Worm (Caenorhabditis elegans) whole organism, L4 larva: ENCODE data around the gene C14B1.8.

Experiments used
- F49E8.2 ChIP-seq: sonication (generic microtip); optimal IDR thresholded peaks from 2 replicates; lab custom pipeline; 2016; ENCODE audit warnings: missing compliant biosample characterization, mild to moderate bottlenecking, missing genetic modification characterization, borderline replicate concordance
- ZK546.5 ChIP-seq, 2 experiments: sonication (generic microtip); optimal IDR thresholded peaks; 2 replicates each; lab custom pipeline; 2017; ENCODE audit warnings: missing biosample characterization in 2 of 2, missing genetic modification characterization in 2 of 2
- ama-1 ChIP-seq: fragments of 150-350 bp; optimal IDR thresholded peaks from 2 replicates; lab custom pipeline; 2014; ENCODE audit warnings: inconsistent platforms, mixed read lengths
- egl-27 ChIP-seq: sonication (generic microtip); optimal IDR thresholded peaks from 3 replicates; lab custom pipeline; 2017; ENCODE audit warnings: missing biosample characterization, missing genetic modification reagents, missing genetic modification characterization
- unc-62 ChIP-seq, 3 experiments: fragments of 150-350 bp in 1 of 3; sonication (generic microtip); optimal IDR thresholded peaks in 2 of 3; peaks in 1 of 3; 1 replicate in 1 of 3; 2 replicates in 2 of 3; lab custom pipeline; 2014 to 2017; ENCODE audit warnings: missing biosample characterization in 3 of 3, missing genetic modification characterization in 3 of 3, missing genetic modification reagents in 3 of 3, missing genotype in 1 of 3

DNA sequence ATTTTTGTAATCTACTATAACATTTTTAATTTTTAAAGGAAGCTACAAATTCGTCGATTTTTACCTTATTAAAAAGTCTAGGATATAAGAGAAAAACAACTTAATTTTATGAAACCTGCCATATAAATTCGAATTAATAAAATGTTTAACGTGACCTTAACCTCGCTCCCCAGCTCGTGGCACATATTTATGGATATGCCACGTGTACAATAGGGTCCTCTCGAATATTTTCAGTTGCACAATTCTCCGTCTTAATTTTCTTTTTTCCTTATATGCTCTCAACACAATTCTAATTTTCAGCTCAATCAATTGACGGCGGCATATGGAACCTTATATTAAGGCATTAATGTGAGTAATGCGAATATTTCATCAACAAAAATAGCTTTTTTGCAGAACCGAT lies 16.8 kb upstream of the C14B1.8 start, which contains the start of gene F34D10.4:
- TF ChIP-seq unc-62 (GFP tag; optimal IDR thresholded peaks at IDR 0.05 in 1 of 2; lab: Kevin White, UChicago): no peak
- no peak for TF ChIP-seq unc-62 (tag; optimal IDR thresholded peaks at IDR 0.05; lab: Kevin White, UChicago)
- no peak for TF ChIP-seq egl-27
- no peak for TF ChIP-seq ama-1 (lab: Kevin White, UChicago)
- TF ChIP-seq F49E8.2 (tag; lab: Kevin White, UChicago): no peak
- TF ChIP-seq ZK546.5 (tag; optimal IDR thresholded peaks at IDR 0.05; lab: Kevin White, UChicago): no peak
